Worm (Caenorhabditis elegans): ENCODE measurements around the gene B0280.17.

Gene B0280.17

ce11 chrIII:7120477-7120876 lies 15.4 kb downstream of the B0280.17 start:
- no peak for TF ChIP-seq unc-62 (GFP tag; optimal IDR thresholded peaks at IDR 0.05)

DNA sequence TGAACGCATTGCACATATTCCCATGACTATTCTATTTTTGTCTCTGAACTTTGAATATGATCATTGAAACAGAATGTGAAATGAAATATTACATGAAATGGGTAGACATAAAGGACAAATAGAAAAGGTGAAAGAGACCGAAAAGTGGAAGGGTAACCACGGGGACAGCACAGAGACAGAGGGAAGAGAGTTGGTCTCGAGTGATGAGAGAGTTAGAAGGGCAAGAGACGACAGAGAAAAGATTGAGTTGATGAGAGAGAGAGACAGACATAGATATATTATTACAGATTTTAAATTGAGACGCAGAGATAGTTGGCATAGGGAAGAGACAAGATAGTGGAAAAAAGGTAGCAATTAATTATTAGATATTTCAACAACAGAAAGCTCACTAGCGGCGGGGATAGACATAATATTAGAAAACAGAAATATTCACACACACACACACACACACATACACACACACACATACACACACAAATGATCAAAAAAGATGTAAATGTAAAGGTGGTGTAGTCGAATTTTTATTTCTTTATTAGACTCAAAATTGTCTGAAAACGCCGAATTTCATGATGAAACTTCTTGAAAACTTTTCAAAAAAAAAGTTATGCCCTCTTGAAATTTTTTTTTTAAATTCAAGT lies 19.2 kb downstream of the B0280.17 start:
- TF ChIP-seq unc-62 (GFP tag; optimal IDR thresholded peaks at IDR 0.05), result no peak

DNA sequence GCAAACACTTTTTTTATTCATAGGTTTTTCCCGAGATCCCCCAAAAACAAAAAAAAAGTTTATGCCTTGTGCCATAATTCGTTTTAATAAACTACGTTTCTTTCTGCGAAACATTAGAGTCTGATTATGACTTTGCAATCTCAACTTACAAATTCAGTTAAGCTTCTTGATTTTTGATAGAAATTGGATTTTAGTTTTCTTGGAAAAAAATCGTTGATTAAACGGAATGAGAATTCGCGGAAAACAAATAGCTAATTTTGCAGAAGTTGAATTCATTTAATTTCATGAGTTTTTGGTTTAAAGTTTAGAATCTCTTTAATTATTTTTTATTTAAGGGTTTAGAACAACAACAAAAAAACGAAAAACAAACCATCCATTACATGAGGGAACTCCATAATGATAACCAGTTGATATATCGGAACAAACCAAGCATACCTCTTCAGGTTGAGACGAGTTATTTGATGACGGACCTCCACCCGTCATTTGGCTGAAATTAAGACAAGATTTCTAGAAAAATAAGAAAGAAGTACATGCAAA lies 20.9 kb downstream of the B0280.17 start, which contains the start of gene nhr-10:
TSS of gene nhr-10 (minus strand) at position 487 of the 537 bp plus-strand sequence.
- TF ChIP-seq unc-62 (GFP tag; optimal IDR thresholded peaks at IDR 0.05), result no peak

ce11 chrIII:7112285-7112684 lies 23.6 kb downstream of the B0280.17 start:
- TF ChIP-seq unc-62 (GFP tag; optimal IDR thresholded peaks at IDR 0.05), result no peak

DNA sequence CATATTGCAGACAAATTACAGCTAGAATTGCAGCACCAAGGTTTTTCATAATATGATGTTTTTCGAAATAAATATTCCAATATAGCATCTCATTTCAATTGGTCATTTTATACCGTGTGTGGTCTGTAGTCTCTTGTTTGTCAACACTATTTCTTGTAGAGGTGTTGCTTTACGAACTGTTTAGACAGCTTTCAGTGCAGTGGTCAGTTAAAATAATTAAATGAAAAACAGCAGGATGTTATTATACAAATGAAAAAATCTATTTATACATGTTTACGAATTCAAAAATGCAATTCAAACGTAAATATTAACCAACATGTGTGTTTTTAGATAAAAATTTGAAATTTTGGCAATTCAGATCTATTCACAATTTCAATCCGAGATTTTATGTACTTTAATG lies 24.1 kb downstream of the B0280.17 start, which contains the start of gene B0280.7:
TSS of gene B0280.7 (minus strand) at position 101 of the 400 bp plus-strand sequence.
- TF ChIP-seq unc-62 (GFP tag; optimal IDR thresholded peaks at IDR 0.05), result no peak

ce11 chrIII:7107965-7108364 lies 27.9 kb downstream of the B0280.17 start, which contains the start of gene odd-1:
Gene odd-1 (plus strand): TSS chrIII:7108313.
- no peak for TF ChIP-seq unc-62 (GFP tag; optimal IDR thresholded peaks at IDR 0.05)

DNA sequence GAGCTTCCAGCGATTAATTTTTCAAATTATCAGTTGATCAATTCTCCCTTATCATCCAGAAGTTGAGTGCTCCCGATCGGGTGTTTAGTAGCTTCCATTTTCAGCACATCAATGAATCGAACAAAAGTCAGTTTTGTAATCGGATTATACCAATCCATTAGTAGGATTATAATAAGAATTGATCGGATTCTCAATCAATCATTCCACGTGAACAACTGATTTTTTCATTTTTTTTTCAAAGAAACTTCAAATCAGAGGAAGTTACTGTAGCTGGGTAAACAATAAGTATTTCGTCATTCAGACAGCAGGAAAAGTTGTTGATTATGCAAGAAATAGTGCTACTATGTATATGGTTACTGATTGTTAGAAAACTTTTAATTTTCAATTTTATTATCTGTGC lies 29.1 kb downstream of the B0280.17 start:
- TF ChIP-seq unc-62 (GFP tag; optimal IDR thresholded peaks at IDR 0.05), result no peak

ce11 chrIII:7103940-7104440 lies 31.9 kb downstream of the B0280.17 start, which contains the start of gene cpg-2:
Gene cpg-2 (minus strand): TSS chrIII:7103990.
- TF ChIP-seq unc-62 (GFP tag; optimal IDR thresholded peaks at IDR 0.05), result no peak

DNA sequence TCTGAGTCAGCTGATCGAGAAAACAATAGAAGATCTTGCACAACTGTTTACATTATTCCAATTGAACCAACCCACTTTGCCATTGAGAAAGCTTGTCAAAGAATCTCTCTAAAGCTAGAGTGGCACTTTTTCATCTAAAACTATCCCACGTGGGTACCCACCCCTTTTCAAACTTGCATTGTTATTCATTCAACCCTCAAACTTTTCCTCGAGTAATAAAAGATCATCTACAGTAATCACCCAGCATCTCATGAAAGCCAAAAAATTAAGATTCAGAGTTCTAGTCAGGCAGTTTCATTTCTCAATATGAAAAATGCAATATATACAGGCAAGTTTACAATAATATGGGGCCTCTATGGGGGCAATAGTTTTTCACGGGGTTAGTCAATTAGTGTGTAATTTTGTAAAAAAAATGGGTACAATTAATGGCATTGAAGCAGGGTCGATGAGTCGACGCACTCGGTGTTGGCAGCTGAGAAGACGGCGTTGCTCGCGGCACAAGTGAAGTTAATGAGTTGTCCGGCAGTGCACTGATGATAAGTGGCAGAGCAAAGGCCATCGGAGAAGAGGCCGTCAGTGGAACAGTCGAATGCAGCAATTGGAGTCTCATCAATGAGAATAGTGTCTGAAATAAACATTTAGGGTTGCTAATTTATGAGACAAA lies 34.0 kb downstream of the B0280.17 start:
- TF ChIP-seq unc-62 (GFP tag; optimal IDR thresholded peaks at IDR 0.05), result no peak

- no peak for TF ChIP-seq unc-62 (GFP tag; optimal IDR thresholded peaks at IDR 0.05)
These were observed 35.9 kb downstream of the B0280.17 start, which contains the start of gene ZK418.11 for ce11 chrIII:7100001-7100400. Gene ZK418.11 (plus strand): TSS chrIII:7100289.

DNA sequence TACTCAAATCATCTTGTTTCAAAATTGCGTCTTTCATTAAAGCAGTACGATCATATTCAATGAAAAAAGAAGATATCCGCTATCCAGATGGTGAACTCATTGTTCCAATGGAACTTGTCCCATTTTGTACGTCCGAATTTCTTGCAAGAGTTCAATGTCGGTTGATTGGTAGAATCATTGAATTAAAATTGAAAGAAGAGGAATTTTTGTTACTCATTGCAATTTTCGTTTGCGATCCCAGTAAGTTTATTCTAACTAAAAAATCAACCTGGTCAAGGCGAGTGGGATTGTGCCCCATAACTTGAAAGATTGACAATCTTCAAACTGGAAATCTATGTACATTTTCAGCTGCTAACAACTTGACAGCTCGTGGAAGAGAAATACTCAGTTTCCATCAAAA lies 39.4 kb downstream of the B0280.17 start:
- no peak for TF ChIP-seq unc-62 (GFP tag; optimal IDR thresholded peaks at IDR 0.05)

DNA sequence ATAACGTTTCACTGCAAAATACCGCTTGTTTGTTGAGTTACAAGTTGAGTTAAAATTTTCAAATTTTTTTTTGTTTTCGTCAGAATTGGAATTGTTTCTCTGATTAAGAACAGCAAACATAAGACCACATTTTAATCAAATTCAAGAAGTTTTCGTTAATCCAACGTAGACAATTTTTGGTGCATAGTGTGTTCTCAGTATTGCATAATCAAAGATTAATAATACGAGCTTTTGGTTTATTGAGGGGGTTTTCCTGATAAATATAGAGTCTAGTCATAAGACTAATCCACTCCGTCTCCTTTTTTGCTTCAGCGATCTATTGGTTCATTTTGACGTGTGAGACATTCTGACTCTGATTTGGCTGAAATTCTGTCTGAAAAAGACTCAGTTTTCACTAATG lies 40.8 kb downstream of the B0280.17 start, which contains the start of gene nhr-9:
TSS of gene nhr-9 (plus strand) at position 307 of the 400 bp plus-strand sequence.
- no peak for TF ChIP-seq unc-62 (GFP tag; optimal IDR thresholded peaks at IDR 0.05)

- TF ChIP-seq unc-62 (GFP tag; optimal IDR thresholded peaks at IDR 0.05), result no peak
These were observed 44.9 kb downstream of the B0280.17 start, which contains the start of gene ZK418.2 for ce11 chrIII:7091042-7091441. Gene ZK418.2 (plus strand): TSS chrIII:7091342.

DNA sequence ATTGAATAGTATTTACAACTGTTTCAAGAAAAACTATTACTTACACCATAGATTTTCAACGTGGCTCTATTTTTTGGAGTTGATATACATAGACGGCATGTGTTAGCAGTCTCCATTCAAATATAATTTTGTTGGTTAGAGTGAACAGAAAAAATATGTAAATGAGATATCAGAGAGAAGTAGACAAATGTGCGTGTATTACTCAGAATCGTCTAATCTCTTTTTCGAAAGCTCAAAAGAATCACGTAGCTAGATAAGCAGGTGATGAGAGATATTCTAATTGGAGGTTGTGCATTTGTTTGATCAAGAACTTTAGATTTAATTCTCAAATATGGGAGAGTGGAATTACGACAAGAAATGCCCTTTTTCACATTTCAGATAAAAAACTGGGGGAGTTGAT lies 45.4 kb downstream of the B0280.17 start, which contains the start of gene ZK418.10:
TSS of gene ZK418.10 (minus strand) at position 148 of the 400 bp plus-strand sequence.
- no peak for TF ChIP-seq unc-62 (GFP tag; optimal IDR thresholded peaks at IDR 0.05)

DNA sequence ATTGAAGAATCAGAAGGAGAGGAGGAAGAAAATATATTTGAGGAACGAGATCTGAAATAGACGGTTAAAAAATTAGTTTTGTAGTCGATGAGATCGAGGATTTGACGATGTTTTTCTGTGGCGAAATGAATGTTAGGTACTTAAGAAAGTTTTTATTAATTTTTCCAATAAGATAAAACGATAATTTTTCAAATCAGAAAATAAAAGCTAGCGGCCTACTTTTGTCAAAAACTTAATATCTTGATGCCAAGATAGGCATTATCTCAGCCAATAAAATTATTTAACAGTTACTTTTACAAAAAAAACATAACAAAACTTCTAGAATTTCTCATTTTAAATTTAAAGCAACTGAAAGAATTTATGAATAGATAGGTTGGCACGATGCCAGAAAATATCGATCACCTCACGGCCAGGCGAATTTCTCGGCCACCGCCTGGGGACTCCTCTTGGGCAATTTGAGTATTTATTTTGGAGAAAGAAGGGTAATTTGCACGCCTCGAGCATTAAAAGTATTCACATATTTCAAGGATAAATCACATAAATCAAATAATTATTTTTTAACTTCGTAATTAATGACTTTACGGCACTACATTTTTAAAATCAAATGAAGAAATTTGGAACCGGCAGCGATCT lies 48.1 kb downstream of the B0280.17 start, which contains the start of gene fubl-2:
TSS of gene fubl-2 (minus strand) at position 51 of the 633 bp plus-strand sequence.
- TF ChIP-seq unc-62 (GFP tag; optimal IDR thresholded peaks at IDR 0.05), result no peak

- no peak for TF ChIP-seq unc-62 (GFP tag; optimal IDR thresholded peaks at IDR 0.05)
These were observed 48.7 kb downstream of the B0280.17 start for ce11 chrIII:7087180-7087579.

Measured in whole organism, dauer.